Fruit fly (Drosophila melanogaster) whole organism, embryonic: ENCODE results near the gene Nup98-96.
A peak's percentile ranks its signal among the peaks of the same experiment; 100 is the strongest.

Source experiments
- Abd-B ChIP-seq: fragments of 200-800 bp; sonication (Bioruptor generic); optimal IDR thresholded peaks from 2 replicates; lab custom pipeline; 2018; ENCODE audit warnings: missing biosample characterization, mild to moderate bottlenecking, missing genetic modification characterization, moderate library complexity
- Atf-2 ChIP-seq: fragments of 200-800 bp; sonication (Bioruptor generic); optimal IDR thresholded peaks from 2 replicates; lab custom pipeline; 2016; ENCODE audit warnings: missing biosample characterization, missing genetic modification characterization
- Atf3 ChIP-seq: fragments of 200-800 bp; sonication (Bioruptor generic); optimal IDR thresholded peaks from 3 replicates; lab custom pipeline; 2016; ENCODE audit warnings: missing biosample characterization, missing genetic modification characterization
- CG10209 ChIP-seq: fragments of 200-800 bp; sonication (Bioruptor generic); optimal IDR thresholded peaks from 3 replicates; lab custom pipeline; 2017; ENCODE audit warnings: missing biosample characterization, mild to moderate bottlenecking, missing genetic modification characterization, missing genetic modification reagents
- CG10321 ChIP-seq: fragments of 200-800 bp; sonication (Bioruptor generic); IDR thresholded peaks from 2 replicates; pipeline ENCODE4 v1.3.6; 2022; ENCODE audit warnings: missing biosample characterization, missing genetic modification characterization
- CG10462 ChIP-seq: fragments of 200-800 bp; sonication (Bioruptor generic); optimal IDR thresholded peaks from 2 replicates; lab custom pipeline; 2016; ENCODE audit warnings: missing biosample characterization, missing genetic modification characterization
- CG11093 ChIP-seq: fragments of 200-800 bp; sonication (Bioruptor generic); IDR thresholded peaks from 3 replicates; pipeline ENCODE4 v1.3.6; 2022; ENCODE audit warnings: missing biosample characterization, missing genetic modification characterization
- CG13296 ChIP-seq: fragments of 200-800 bp; sonication (Bioruptor generic); optimal IDR thresholded peaks from 3 replicates; lab custom pipeline; 2018; ENCODE audit warnings: missing biosample characterization, mild to moderate bottlenecking, missing genetic modification characterization
- CG16779 ChIP-seq: fragments of 200-800 bp; sonication (Bioruptor generic); IDR thresholded peaks from 2 replicates; pipeline ENCODE4 v1.3.6; 2022; ENCODE audit warnings: missing biosample characterization, missing genetic modification characterization
- CG18262 ChIP-seq: fragments of 200-800 bp; optimal IDR thresholded peaks from 3 replicates; lab custom pipeline; 2019; ENCODE audit warnings: missing biosample characterization, mild to moderate bottlenecking, missing genetic modification characterization, moderate library complexity
- CG2129 ChIP-seq: fragments of 200-800 bp; sonication (Bioruptor generic); IDR thresholded peaks from 2 replicates; pipeline ENCODE4 v1.3.6; 2022; ENCODE audit warnings: missing biosample characterization, missing genetic modification characterization; ENCODE audit not compliant: partially characterized antibody
- CG3163 ChIP-seq: fragments of 200-800 bp; sonication (Bioruptor generic); optimal IDR thresholded peaks from 3 replicates; lab custom pipeline; 2016; ENCODE audit warnings: missing biosample characterization, missing genetic modification characterization
- CG32767 ChIP-seq: fragments of 200-800 bp; sonication (Bioruptor generic); IDR thresholded peaks from 2 replicates; pipeline ENCODE4 v1.3.6; 2022; ENCODE audit warnings: missing biosample characterization, missing genetic modification characterization
- CG3838 ChIP-seq: fragments of 200-800 bp; sonication (Bioruptor generic); optimal IDR thresholded peaks from 3 replicates; lab custom pipeline; 2016; ENCODE audit warnings: missing biosample characterization, missing genetic modification characterization
- CG6765 ChIP-seq: fragments of 200-800 bp; sonication (Bioruptor generic); optimal IDR thresholded peaks from 3 replicates; lab custom pipeline; 2017; ENCODE audit warnings: missing biosample characterization, mild to moderate bottlenecking, missing genetic modification characterization
- CG7745 ChIP-seq: fragments of 200-800 bp; sonication (Bioruptor generic); optimal IDR thresholded peaks from 2 replicates; lab custom pipeline; 2018; ENCODE audit warnings: missing biosample characterization, mild to moderate bottlenecking, missing genetic modification characterization, moderate library complexity
- CG7963 ChIP-seq: fragments of 200-800 bp; sonication (Bioruptor generic); IDR thresholded peaks from 3 replicates; pipeline ENCODE4 v1.3.6; 2022; ENCODE audit warnings: missing biosample characterization, missing genetic modification characterization; ENCODE audit not compliant: partially characterized antibody
- CG9932 ChIP-seq: fragments of 200-800 bp; sonication (Bioruptor generic); IDR thresholded peaks from 2 replicates; pipeline ENCODE4 v1.3.6; 2022; ENCODE audit warnings: missing biosample characterization, missing genetic modification characterization
- D19A ChIP-seq: fragments of 200-800 bp; optimal IDR thresholded peaks from 3 replicates; lab custom pipeline; 2019; ENCODE audit warnings: missing biosample characterization, mild to moderate bottlenecking, missing genetic modification characterization, moderate library complexity
- Dll ChIP-seq: fragments of 200-800 bp; sonication (Bioruptor generic); IDR thresholded peaks from 4 replicates; pipeline ENCODE4 v1.3.6; 2022; ENCODE audit warnings: missing biosample characterization, missing genetic modification characterization; ENCODE audit not compliant: partially characterized antibody
- H15 ChIP-seq: fragments of 200-800 bp; sonication (Bioruptor generic); IDR thresholded peaks from 3 replicates; pipeline ENCODE4 v1.3.6; 2022; ENCODE audit warnings: missing biosample characterization, missing genetic modification characterization
- HLH3B ChIP-seq: fragments of 200-800 bp; sonication (Bioruptor generic); IDR thresholded peaks from 2 replicates; pipeline ENCODE4 v1.3.6; 2022; ENCODE audit warnings: missing biosample characterization, missing genetic modification characterization
- HLH4C ChIP-seq: fragments of 200-800 bp; sonication (Bioruptor generic); IDR thresholded peaks from 3 replicates; pipeline ENCODE4 v1.3.6; 2022; ENCODE audit warnings: missing biosample characterization, missing genetic modification characterization; ENCODE audit not compliant: partially characterized antibody
- Hr3 ChIP-seq: fragments of 200-800 bp; sonication (Bioruptor generic); optimal IDR thresholded peaks from 3 replicates; lab custom pipeline; 2016; ENCODE audit warnings: missing biosample characterization, missing genetic modification characterization
- Hr78 ChIP-seq, 2 experiments: fragments of 200-800 bp in 1 of 2; fragments of >200 bp in 1 of 2; sonication (Bioruptor generic) in 1 of 2; optimal IDR thresholded peaks; 2 replicates each; lab custom pipeline; 2017 to 2019; ENCODE audit warnings: missing biosample characterization in 2 of 2, missing genetic modification characterization in 2 of 2, mild to moderate bottlenecking in 1 of 2, moderate library complexity in 1 of 2
- Spps ChIP-seq: fragments of 200-800 bp; sonication (Bioruptor generic); optimal IDR thresholded peaks from 2 replicates; lab custom pipeline; 2018; ENCODE audit warnings: missing biosample characterization, mild to moderate bottlenecking, missing genetic modification characterization
- YL-1 ChIP-seq: fragments of 200-800 bp; sonication (Bioruptor generic); optimal IDR thresholded peaks from 3 replicates; lab custom pipeline; 2017; ENCODE audit warnings: missing biosample characterization, mild to moderate bottlenecking, missing genetic modification characterization
- az2 ChIP-seq: fragments of 200-800 bp; sonication (Bioruptor generic); optimal IDR thresholded peaks from 3 replicates; lab custom pipeline; 2016; ENCODE audit warnings: missing biosample characterization, missing genetic modification characterization
- da ChIP-seq: fragments of 200-800 bp; sonication (Bioruptor generic); optimal IDR thresholded peaks from 2 replicates; lab custom pipeline; 2016; ENCODE audit warnings: missing biosample characterization, missing genetic modification characterization
- en ChIP-seq: fragments of 200-800 bp; sonication (Bioruptor generic); optimal IDR thresholded peaks from 2 replicates; lab custom pipeline; 2016; ENCODE audit warnings: missing biosample characterization, missing genetic modification characterization
- eve ChIP-seq, 2 experiments: fragments of >200 bp; optimal IDR thresholded peaks; 2 replicates each; lab custom pipeline; 2017; ENCODE audit warnings: missing biosample characterization in 2 of 2, missing genetic modification characterization in 2 of 2
- exex ChIP-seq: fragments of 200-800 bp; sonication (Bioruptor generic); optimal IDR thresholded peaks from 4 replicates; lab custom pipeline; 2018; ENCODE audit warnings: missing biosample characterization, mild to moderate bottlenecking, missing genetic modification characterization, moderate library complexity
- gce ChIP-seq: fragments of 200-800 bp; sonication (Bioruptor generic); IDR thresholded peaks from 3 replicates; pipeline ENCODE4 v1.3.6; 2022; ENCODE audit warnings: missing biosample characterization, missing genetic modification characterization
- gcm ChIP-seq: fragments of 200-800 bp; sonication (Bioruptor generic); optimal IDR thresholded peaks from 2 replicates; lab custom pipeline; 2019; ENCODE audit warnings: missing biosample characterization, mild to moderate bottlenecking, missing genetic modification characterization, moderate library complexity
- gem ChIP-seq: fragments of 200-800 bp; sonication (Bioruptor generic); optimal IDR thresholded peaks from 2 replicates; lab custom pipeline; 2019; ENCODE audit warnings: missing biosample characterization, mild to moderate bottlenecking, missing genetic modification characterization, moderate library complexity
- gt ChIP-seq: fragments of 200-800 bp; sonication (Bioruptor generic); IDR thresholded peaks from 2 replicates; pipeline ENCODE4 v1.3.6; 2022; ENCODE audit warnings: missing biosample characterization, missing genetic modification characterization
- inv ChIP-seq: fragments of 200-800 bp; sonication (Bioruptor generic); IDR thresholded peaks from 2 replicates; pipeline ENCODE4 v1.3.6; 2022; ENCODE audit warnings: missing biosample characterization, missing genetic modification characterization; ENCODE audit not compliant: partially characterized antibody
- kni ChIP-seq: fragments of 200-800 bp; sonication (Bioruptor generic); optimal IDR thresholded peaks from 3 replicates; lab custom pipeline; 2017; ENCODE audit warnings: mild to moderate bottlenecking, missing biosample characterization, missing genetic modification reagents, missing genetic modification characterization
- otp ChIP-seq: fragments of 200-800 bp; sonication (Bioruptor generic); IDR thresholded peaks from 3 replicates; pipeline ENCODE4, ENCODE4 v1.3.6; 2022; ENCODE audit warnings: missing biosample characterization, missing genetic modification characterization
- pan ChIP-seq, 4 experiments: fragments of >200 bp in 3 of 4; fragments of 200-800 bp in 1 of 4; sonication (Bioruptor generic) in 1 of 4; optimal IDR thresholded peaks in 3 of 4; IDR thresholded peaks in 1 of 4; 2 replicates each; pipeline versions ENCODE4 v1.3.6 to Lab custom; 2017 to 2022; ENCODE audit warnings: missing biosample characterization in 2 of 4, missing genetic modification characterization in 2 of 4, mixed read lengths in 1 of 4
- peb ChIP-seq: fragments of 200-800 bp; sonication (Bioruptor generic); IDR thresholded peaks from 2 replicates; pipeline ENCODE4 v1.3.6; 2022; ENCODE audit warnings: missing biosample characterization, missing genetic modification characterization
- pzg ChIP-seq: fragments of 200-800 bp; sonication (Bioruptor generic); optimal IDR thresholded peaks from 3 replicates; lab custom pipeline; 2018; ENCODE audit warnings: missing biosample characterization, mild to moderate bottlenecking, missing genetic modification characterization, moderate library complexity
- sc ChIP-seq, 3 experiments: fragments of >200 bp in 2 of 3; fragments of 200-800 bp in 1 of 3; sonication (Bioruptor generic) in 1 of 3; optimal IDR thresholded peaks; 2 replicates in 2 of 3; 3 replicates in 1 of 3; lab custom pipeline; 2017; ENCODE audit warnings: mild to moderate bottlenecking in 1 of 3, missing biosample characterization in 1 of 3, missing genetic modification characterization in 1 of 3, missing genetic modification reagents in 1 of 3
- sd ChIP-seq: fragments of 200-800 bp; sonication (Bioruptor generic); optimal IDR thresholded peaks from 3 replicates; lab custom pipeline; 2018; ENCODE audit warnings: missing biosample characterization, mild to moderate bottlenecking, missing genetic modification characterization, moderate library complexity
- sens-2 ChIP-seq: fragments of 200-800 bp; sonication (Bioruptor generic); IDR thresholded peaks from 2 replicates; pipeline ENCODE4 v1.3.6; 2022; ENCODE audit warnings: missing biosample characterization, missing genetic modification characterization
- tin ChIP-seq: fragments of 200-800 bp; sonication (Bioruptor generic); optimal IDR thresholded peaks from 3 replicates; lab custom pipeline; 2016; ENCODE audit warnings: missing biosample characterization, missing genetic modification characterization

Nup98-96 gene

dm6 chr3R:23782456-23783402, 1.3 kb upstream of the Nup98-96 start (continued):
- TF ChIP-seq CG7745 (tag; lab: Kevin White, UChicago), result peak; percentile 62
- peak; percentile 92 for TF ChIP-seq Spps (tag; lab: Kevin White, UChicago)
- TF ChIP-seq tin (GFP tag; lab: Kevin White, UChicago), result peak; percentile 92
- peak; percentile 79 for TF ChIP-seq HLH3B (GFP tag; lab: Robert Waterston, UW)
- TF ChIP-seq CG6765 (GFP tag; lab: Kevin White, UChicago), result peak; percentile 78
- no peak for TF ChIP-seq sc (optimal IDR thresholded peaks at IDR 0.05; lab: Kevin White, UChicago)
- TF ChIP-seq sc (GFP tag; optimal IDR thresholded peaks at IDR 0.05; lab: Kevin White, UChicago), result peak; percentile 91
- TF ChIP-seq CG2129 (GFP tag; lab: Robert Waterston, UW), result no peak
- no peak for TF ChIP-seq HLH4C (GFP tag; lab: Robert Waterston, UW)
- TF ChIP-seq eve (GFP tag; optimal IDR thresholded peaks at IDR 0.05; lab: Kevin White, UChicago), result peak in 1 of 2 experiments; percentile 77
- TF ChIP-seq az2 (GFP tag; lab: Kevin White, UChicago), result peak; percentile 95
- peak; percentile 84 for TF ChIP-seq CG10462 (GFP tag; lab: Kevin White, UChicago)
- peak; percentile 23 for TF ChIP-seq da (GFP tag; lab: Kevin White, UChicago)
- peak; percentile 86 for TF ChIP-seq Atf3
- TF ChIP-seq pzg (GFP tag; lab: Kevin White, UChicago), result no peak
- TF ChIP-seq CG18262 (tag; lab: Kevin White, UChicago), result peak; percentile 97
- peak; percentile 82 for TF ChIP-seq Atf-2 (GFP tag; lab: Kevin White, UChicago)
- peak; percentile 66; the same call in 1 of the 2 replicates for TF ChIP-seq CG32767
- peak; percentile 79 for TF ChIP-seq CG3838
- TF ChIP-seq CG9932 (GFP tag; lab: Robert Waterston, UW), result no peak
- TF ChIP-seq CG16779 (GFP tag; lab: Robert Waterston, UW), result peak; percentile 56; the same call in 1 of the 2 replicates
- TF ChIP-seq Hr78 (GFP tag; optimal IDR thresholded peaks at IDR 0.05; lab: Kevin White, UChicago), result peak in 1 of 2 experiments; percentile 97
- peak; percentile 62 for TF ChIP-seq sens-2 (GFP tag; lab: Robert Waterston, UW)
- TF ChIP-seq pan (optimal IDR thresholded peaks at IDR 0.05; lab: Kevin White, UChicago), result no peak
- TF ChIP-seq pan (GFP tag; optimal IDR thresholded peaks at IDR 0.05 in 1 of 2, IDR thresholded peaks at IDR 0.05 in 1 of 2), result peak in 1 of 2 experiments; percentile 81
- no peak for TF ChIP-seq CG7963 (GFP tag; lab: Robert Waterston, UW)
- peak; percentile 89 for TF ChIP-seq Abd-B (GFP tag; lab: Kevin White, UChicago)
- no peak for TF ChIP-seq CG10321 (GFP tag; lab: Robert Waterston, UW)
- TF ChIP-seq gt (GFP tag; lab: Robert Waterston, UW), result peak; percentile 82
- peak; percentile 48 for TF ChIP-seq sd (tag; lab: Kevin White, UChicago)
- TF ChIP-seq Hr3 (GFP tag; lab: Kevin White, UChicago), result peak; percentile 89
- TF ChIP-seq CG10209 (GFP tag; lab: Kevin White, UChicago), result peak; percentile 87
- TF ChIP-seq en, result peak; percentile 70
- peak; percentile 39 for TF ChIP-seq YL-1 (GFP tag; lab: Kevin White, UChicago)
- TF ChIP-seq H15 (GFP tag; lab: Robert Waterston, UW), result peak; percentile 72; the same call in 2 of the 3 replicates
- TF ChIP-seq peb, result peak; percentile 84
- TF ChIP-seq inv (GFP tag; lab: Robert Waterston, UW), result no peak
- peak; percentile 95 for TF ChIP-seq kni
- TF ChIP-seq Dll, result no peak
- TF ChIP-seq gem (tag; lab: Kevin White, UChicago), result peak; percentile 95
- peak; percentile 93 for TF ChIP-seq gcm (GFP tag; lab: Kevin White, UChicago)
- TF ChIP-seq CG13296 (GFP tag; lab: Kevin White, UChicago), result peak; percentile 76
- peak; percentile 77 for TF ChIP-seq otp (GFP tag; lab: Robert Waterston, UW)
- TF ChIP-seq gce (GFP tag; lab: Robert Waterston, UW), result peak; percentile 58; the same call in 2 of the 3 replicates
- TF ChIP-seq CG3163 (GFP tag; lab: Kevin White, UChicago), result peak; percentile 37
- TF ChIP-seq D19A, result peak; percentile 91
- peak; percentile 84 for TF ChIP-seq CG11093 (GFP tag; lab: Robert Waterston, UW)
- TF ChIP-seq exex (tag; lab: Kevin White, UChicago), result peak; percentile 96
